Fruit fly (Drosophila melanogaster) whole organism, prepupa: ENCODE results near the gene Dhfr.

Experiments
- CG10631 ChIP-seq: fragments of 200-800 bp; sonication (Bioruptor generic); optimal IDR thresholded peaks from 2 replicates; lab custom pipeline; 2016; ENCODE audit warnings: missing biosample characterization, missing genetic modification characterization
- CG10669 ChIP-seq: fragments of 200-800 bp; sonication (Bioruptor generic); optimal IDR thresholded peaks from 3 replicates; lab custom pipeline; 2018; ENCODE audit warnings: missing biosample characterization, mild to moderate bottlenecking, missing genetic modification characterization, moderate library complexity
- CG11294 ChIP-seq: fragments of 200-800 bp; sonication (Bioruptor generic); IDR thresholded peaks from 2 replicates; pipeline ENCODE4 v1.3.6; 2022; ENCODE audit warnings: missing biosample characterization, missing genetic modification characterization
- CG11762 ChIP-seq: fragments of 200-800 bp; sonication (Bioruptor generic); optimal IDR thresholded peaks from 3 replicates; lab custom pipeline; 2016; ENCODE audit warnings: missing biosample characterization, missing genetic modification characterization; ENCODE audit not compliant: insufficient read depth
- CG11902 ChIP-seq: fragments of 200-800 bp; sonication (Bioruptor generic); optimal IDR thresholded peaks from 3 replicates; lab custom pipeline; 2016; ENCODE audit warnings: missing biosample characterization, missing genetic modification characterization
- CG15336 ChIP-seq: fragments of 200-800 bp; sonication (Bioruptor generic); IDR thresholded peaks from 2 replicates; pipeline ENCODE4 v1.3.6; 2022; ENCODE audit warnings: missing biosample characterization, missing genetic modification characterization
- CG1621 ChIP-seq: fragments of 200-800 bp; sonication (Bioruptor generic); optimal IDR thresholded peaks from 3 replicates; lab custom pipeline; 2018; ENCODE audit warnings: missing biosample characterization, mild to moderate bottlenecking, missing genetic modification characterization
- CG31627 ChIP-seq: fragments of 200-800 bp; sonication (Bioruptor generic); optimal IDR thresholded peaks from 3 replicates; lab custom pipeline; 2016; ENCODE audit warnings: missing biosample characterization, missing genetic modification characterization
- CG34406 ChIP-seq: fragments of 200-800 bp; sonication (Bioruptor generic); optimal IDR thresholded peaks from 3 replicates; lab custom pipeline; 2016; ENCODE audit warnings: missing biosample characterization, missing genetic modification characterization
- CG4318 ChIP-seq: fragments of 200-800 bp; sonication (Bioruptor generic); optimal IDR thresholded peaks from 3 replicates; lab custom pipeline; 2017; ENCODE audit warnings: missing biosample characterization, mild to moderate bottlenecking, missing genetic modification characterization
- CG6163 ChIP-seq: fragments of 200-800 bp; sonication (Bioruptor generic); IDR thresholded peaks from 3 replicates; pipeline ENCODE4 v1.3.6; 2022; ENCODE audit warnings: missing biosample characterization, missing genetic modification characterization
- CG6792 ChIP-seq: fragments of 200-800 bp; sonication (Bioruptor generic); optimal IDR thresholded peaks from 3 replicates; lab custom pipeline; 2016; ENCODE audit warnings: missing biosample characterization, missing genetic modification characterization
- CG6808 ChIP-seq: fragments of 200-800 bp; sonication (Bioruptor generic); optimal IDR thresholded peaks from 3 replicates; lab custom pipeline; 2017; ENCODE audit warnings: missing biosample characterization, missing genetic modification characterization, mild to moderate bottlenecking, moderate library complexity, missing genetic modification reagents
- CG6854 ChIP-seq: fragments of 200-800 bp; sonication (Bioruptor generic); optimal IDR thresholded peaks from 2 replicates; lab custom pipeline; 2017; ENCODE audit warnings: missing biosample characterization, mild to moderate bottlenecking, missing genetic modification characterization
- CG7368 ChIP-seq: fragments of 200-800 bp; sonication (Bioruptor generic); optimal IDR thresholded peaks from 3 replicates; lab custom pipeline; 2016; ENCODE audit warnings: missing biosample characterization, missing genetic modification characterization
- CG8119 ChIP-seq: fragments of 200-800 bp; sonication (Bioruptor generic); IDR thresholded peaks from 3 replicates; pipeline ENCODE4 v1.3.6; 2022; ENCODE audit warnings: missing biosample characterization, missing genetic modification characterization
- CG8319 ChIP-seq: fragments of 200-800 bp; sonication (Bioruptor generic); optimal IDR thresholded peaks from 3 replicates; lab custom pipeline; 2016; ENCODE audit warnings: missing biosample characterization, missing genetic modification characterization
- CG8632 ChIP-seq: fragments of 200-800 bp; sonication (Bioruptor generic); optimal IDR thresholded peaks from 3 replicates; lab custom pipeline; 2016; ENCODE audit warnings: missing biosample characterization, missing genetic modification characterization
- CG9139 ChIP-seq: fragments of 200-800 bp; sonication (Bioruptor generic); optimal IDR thresholded peaks from 3 replicates; lab custom pipeline; 2017; ENCODE audit warnings: missing biosample characterization, mild to moderate bottlenecking, missing genetic modification characterization
- Eip75B ChIP-seq: fragments of 200-800 bp; sonication (Bioruptor generic); optimal IDR thresholded peaks from 3 replicates; lab custom pipeline; 2016; ENCODE audit warnings: missing biosample characterization, missing genetic modification characterization
- Eip78C ChIP-seq: fragments of 200-800 bp; sonication (Bioruptor generic); peaks from one replicate; lab custom pipeline; 2016; ENCODE audit warnings: missing biosample characterization, missing genetic modification characterization
- Eip93F ChIP-seq: fragments of 200-800 bp; sonication (Bioruptor generic); optimal IDR thresholded peaks from 2 replicates; lab custom pipeline; 2016; ENCODE audit warnings: missing biosample characterization, mild to moderate bottlenecking, missing genetic modification characterization
- Gug ChIP-seq: fragments of 200-800 bp; sonication (Bioruptor generic); IDR thresholded peaks from 2 replicates; pipeline ENCODE4 v1.3.6; 2022; ENCODE audit warnings: missing biosample characterization, missing genetic modification characterization
- Hr38 ChIP-seq: sonication (Bioruptor generic); optimal IDR thresholded peaks from 2 replicates; lab custom pipeline; 2016; ENCODE audit warnings: missing biosample characterization, missing genetic modification characterization
- Hr4 ChIP-seq: fragments of 200-800 bp; sonication (Bioruptor generic); optimal IDR thresholded peaks from 3 replicates; lab custom pipeline; 2016; ENCODE audit warnings: missing biosample characterization, missing genetic modification characterization
- Lpt ChIP-seq: fragments of 200-800 bp; sonication (Bioruptor generic); optimal IDR thresholded peaks from 3 replicates; lab custom pipeline; 2016; ENCODE audit warnings: missing biosample characterization, missing genetic modification characterization
- Met ChIP-seq: fragments of 200-800 bp; sonication (Bioruptor generic); optimal IDR thresholded peaks from 3 replicates; lab custom pipeline; 2016; ENCODE audit warnings: missing biosample characterization, missing genetic modification characterization
- OdsH ChIP-seq: fragments of 200-800 bp; sonication (Bioruptor generic); optimal IDR thresholded peaks from 3 replicates; lab custom pipeline; 2016; ENCODE audit warnings: missing biosample characterization, missing genetic modification characterization
- Smox ChIP-seq: fragments of 200-800 bp; sonication (Bioruptor generic); optimal IDR thresholded peaks from 3 replicates; lab custom pipeline; 2016; ENCODE audit warnings: missing biosample characterization, missing genetic modification characterization
- Sox102F ChIP-seq: fragments of 200-800 bp; sonication (Bioruptor generic); optimal IDR thresholded peaks from 2 replicates; lab custom pipeline; 2016; ENCODE audit warnings: missing biosample characterization, mild to moderate bottlenecking, missing genetic modification characterization
- Sox14 ChIP-seq: fragments of 200-800 bp; sonication (Bioruptor generic); optimal IDR thresholded peaks from 3 replicates; lab custom pipeline; 2016; ENCODE audit warnings: missing biosample characterization, missing genetic modification characterization
- Sox15 ChIP-seq: fragments of 200-800 bp; sonication (Bioruptor generic); optimal IDR thresholded peaks from 3 replicates; lab custom pipeline; 2016; ENCODE audit warnings: missing biosample characterization, missing genetic modification characterization
- acj6 ChIP-seq: fragments of 200-800 bp; sonication (Bioruptor generic); optimal IDR thresholded peaks from 3 replicates; lab custom pipeline; 2016; ENCODE audit warnings: missing biosample characterization, missing genetic modification characterization
- cyc ChIP-seq: fragments of 200-800 bp; sonication (Bioruptor generic); optimal IDR thresholded peaks from 3 replicates; lab custom pipeline; 2016; ENCODE audit warnings: missing biosample characterization, missing genetic modification characterization
- dac ChIP-seq: fragments of 200-800 bp; sonication (Bioruptor generic); optimal IDR thresholded peaks from 2 replicates; lab custom pipeline; 2017; ENCODE audit warnings: missing biosample characterization, mild to moderate bottlenecking, missing genetic modification characterization
- dsx ChIP-seq: fragments of 200-800 bp; optimal IDR thresholded peaks from 3 replicates; lab custom pipeline; 2019; ENCODE audit warnings: missing biosample characterization, mild to moderate bottlenecking, missing genetic modification characterization, moderate library complexity; ENCODE audit not compliant: poor library complexity, severe bottlenecking
- eg ChIP-seq: fragments of 200-800 bp; sonication (Bioruptor generic); IDR thresholded peaks from 3 replicates; pipeline ENCODE4 v1.3.6; 2022; ENCODE audit warnings: missing biosample characterization, missing genetic modification characterization
- fd59A ChIP-seq: fragments of 200-800 bp; sonication (Bioruptor generic); optimal IDR thresholded peaks from 2 replicates; lab custom pipeline; 2017; ENCODE audit warnings: missing biosample characterization, mild to moderate bottlenecking, missing genetic modification characterization, missing genetic modification reagents
- fd85E ChIP-seq: fragments of 200-800 bp; sonication (Bioruptor generic); optimal IDR thresholded peaks from 3 replicates; lab custom pipeline; 2016; ENCODE audit warnings: missing biosample characterization, missing genetic modification characterization
- fkh ChIP-seq: fragments of 200-800 bp; sonication (Bioruptor generic); optimal IDR thresholded peaks from 3 replicates; lab custom pipeline; 2017; ENCODE audit warnings: missing biosample characterization, mild to moderate bottlenecking, missing genetic modification characterization, moderate library complexity
- lz ChIP-seq: fragments of 200-800 bp; sonication (Bioruptor generic); optimal IDR thresholded peaks from 3 replicates; lab custom pipeline; 2016; ENCODE audit warnings: missing biosample characterization, missing genetic modification characterization
- net ChIP-seq: fragments of 200-800 bp; sonication (Bioruptor generic); optimal IDR thresholded peaks from 3 replicates; lab custom pipeline; 2016; ENCODE audit warnings: missing biosample characterization, missing genetic modification characterization
- salr ChIP-seq, 2 experiments: fragments of 200-800 bp; sonication (Bioruptor generic); optimal IDR thresholded peaks; 3 replicates each; lab custom pipeline; 2016 to 2018; ENCODE audit warnings: missing biosample characterization in 2 of 2, missing genetic modification characterization in 2 of 2, mild to moderate bottlenecking in 1 of 2
- ss ChIP-seq, 2 experiments: fragments of 200-800 bp; sonication (Bioruptor generic); optimal IDR thresholded peaks; 2 replicates in 1 of 2; 3 replicates in 1 of 2; lab custom pipeline; 2017 to 2018; ENCODE audit warnings: mild to moderate bottlenecking in 2 of 2, missing biosample characterization in 2 of 2, missing genetic modification characterization in 2 of 2, moderate library complexity in 1 of 2
- svp ChIP-seq: fragments of 200-800 bp; sonication (Bioruptor generic); peaks from one replicate; lab custom pipeline; 2016; ENCODE audit warnings: missing biosample characterization, missing genetic modification characterization
- topi ChIP-seq: fragments of 200-800 bp; sonication (Bioruptor generic); optimal IDR thresholded peaks from 3 replicates; lab custom pipeline; 2016; ENCODE audit warnings: missing biosample characterization, missing genetic modification characterization
- vri ChIP-seq: fragments of 200-800 bp; sonication (Bioruptor generic); optimal IDR thresholded peaks from 3 replicates; lab custom pipeline; 2016; ENCODE audit warnings: missing biosample characterization, mild to moderate bottlenecking, missing genetic modification characterization

Dhfr gene

DNA sequence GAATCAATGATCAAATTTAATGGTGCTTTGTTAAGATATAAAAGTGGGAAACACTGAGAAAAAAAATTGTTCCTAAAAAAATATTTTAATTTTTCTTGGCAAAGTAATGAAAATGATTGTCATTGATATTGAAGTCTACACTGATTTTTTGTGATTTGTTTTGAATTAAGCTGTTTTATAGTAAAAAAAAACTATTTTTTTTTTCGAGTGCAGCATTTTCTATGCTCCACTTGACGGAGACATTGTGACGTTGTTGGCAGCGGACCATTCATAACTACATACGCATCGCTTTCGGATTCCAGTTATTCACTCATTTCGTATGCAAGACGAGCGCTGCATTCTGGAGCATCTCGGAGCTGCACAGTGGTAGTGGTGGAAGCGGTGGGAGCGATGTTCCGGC is 43.2 kb downstream of the Dhfr start (continued):
- TF ChIP-seq CG6163 (GFP tag; lab: Robert Waterston, UW), result peak; percentile 94
- TF ChIP-seq CG6854, result no peak
- TF ChIP-seq Sox15 (GFP tag; lab: Kevin White, UChicago), result no peak
- peak; percentile 55 for TF ChIP-seq CG34406 (GFP tag; lab: Kevin White, UChicago)
- TF ChIP-seq Gug, result peak; percentile 69
- TF ChIP-seq cyc, result peak; percentile 74
- peak; percentile 81 for TF ChIP-seq CG10669 (GFP tag; lab: Kevin White, UChicago)
- TF ChIP-seq lz, result peak; percentile 64
- peak; percentile 5 for TF ChIP-seq Sox14 (GFP tag; lab: Kevin White, UChicago)
- TF ChIP-seq CG8119 (GFP tag; lab: Robert Waterston, UW), result peak; percentile 92
- TF ChIP-seq ss (GFP tag; optimal IDR thresholded peaks at IDR 0.05; lab: Kevin White, UChicago), result peak; percentile 10 to 82
- peak; percentile 78 for TF ChIP-seq Met
- TF ChIP-seq CG11902 (GFP tag; lab: Kevin White, UChicago), result peak; percentile 59
- peak; percentile 87 for TF ChIP-seq eg (GFP tag; lab: Robert Waterston, UW)
- no peak for TF ChIP-seq CG9139
- peak; percentile 59 for TF ChIP-seq CG8632 (GFP tag; lab: Kevin White, UChicago)
- peak; percentile 9 for TF ChIP-seq CG8319
- peak; percentile 83 for TF ChIP-seq dsx (GFP tag; lab: Kevin White, UChicago)

DNA sequence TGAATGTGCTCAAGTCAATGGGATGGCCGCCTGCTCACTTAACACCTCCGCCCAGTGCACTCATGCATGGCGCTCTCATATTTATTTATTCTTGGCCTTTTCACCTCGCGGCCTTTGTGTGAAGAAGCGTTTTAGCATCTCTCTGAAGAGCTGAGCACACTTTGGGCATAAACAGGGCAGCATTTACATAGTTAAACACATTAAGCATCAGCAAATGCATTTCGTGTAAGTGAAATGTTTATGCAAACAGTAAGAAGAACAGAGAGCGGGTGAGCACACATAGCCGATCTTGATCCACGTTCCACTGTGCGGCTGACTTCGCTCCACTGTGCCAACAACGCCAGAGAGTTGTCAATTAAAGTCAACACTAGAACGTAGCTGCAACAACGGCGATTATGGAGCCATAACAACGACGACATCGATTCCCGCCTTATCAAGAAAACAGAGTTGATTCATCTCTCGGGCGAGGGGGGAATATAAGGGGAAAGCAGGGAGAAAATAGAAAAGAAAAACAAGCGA is 43.7 kb downstream of the Dhfr start:
- peak; percentile 20; the same call in 1 of the 2 replicates for TF ChIP-seq CG15336
- TF ChIP-seq Eip93F (GFP tag; lab: Kevin White, UChicago), result no peak
- TF ChIP-seq Sox14 (GFP tag; lab: Kevin White, UChicago), result peak; percentile 54
- no peak for TF ChIP-seq net (GFP tag; lab: Kevin White, UChicago)
- peak in 1 of 2 experiments; percentile 14 for TF ChIP-seq ss (GFP tag; optimal IDR thresholded peaks at IDR 0.05; lab: Kevin White, UChicago)
- TF ChIP-seq CG11762, result peak; percentile 17
- TF ChIP-seq CG6792, result peak; percentile 14
- TF ChIP-seq CG4318 (GFP tag; lab: Kevin White, UChicago), result peak; percentile 75
- no peak for TF ChIP-seq vri (GFP tag; lab: Kevin White, UChicago)
- peak; percentile 86 for TF ChIP-seq fkh
- TF ChIP-seq CG9139, result peak; percentile 29
- TF ChIP-seq OdsH (GFP tag; lab: Kevin White, UChicago), result peak; percentile 39
- peak; percentile 82 for TF ChIP-seq Eip78C (GFP tag; lab: Kevin White, UChicago)
- peak; percentile 34; the same call in 1 of the 2 replicates for TF ChIP-seq CG11294 (GFP tag; lab: Robert Waterston, UW)
- TF ChIP-seq CG7368 (GFP tag; lab: Kevin White, UChicago), result peak; percentile 42
- peak; percentile 32 for TF ChIP-seq CG11902 (GFP tag; lab: Kevin White, UChicago)
- peak; percentile 41 for TF ChIP-seq CG1621
- TF ChIP-seq cyc, result no peak
- TF ChIP-seq topi (GFP tag; lab: Kevin White, UChicago), result no peak
- peak; percentile 33 for TF ChIP-seq dac
- peak; percentile 29 for TF ChIP-seq Lpt (GFP tag; lab: Kevin White, UChicago)
- TF ChIP-seq CG8319, result no peak
- TF ChIP-seq Hr4, result no peak
- TF ChIP-seq CG6163 (GFP tag; lab: Robert Waterston, UW), result 0 out of 3 replicates have a peak, but pooled peaks have one; percentile 65
- peak; percentile 54 for TF ChIP-seq svp (GFP tag; lab: Kevin White, UChicago)
- peak; percentile 57 for TF ChIP-seq fd59A (GFP tag; lab: Kevin White, UChicago)
- no peak for TF ChIP-seq CG6854
- TF ChIP-seq eg (GFP tag; lab: Robert Waterston, UW), result 0 out of 3 replicates have a peak, but pooled peaks have one; percentile 34
- peak; percentile 35 for TF ChIP-seq acj6 (GFP tag; lab: Kevin White, UChicago)
- TF ChIP-seq Met, result no peak
- peak; percentile 40 for TF ChIP-seq Sox15 (GFP tag; lab: Kevin White, UChicago)
- no peak for TF ChIP-seq CG8632 (GFP tag; lab: Kevin White, UChicago)
- no peak for TF ChIP-seq CG10631 (GFP tag; lab: Kevin White, UChicago)
- no peak for TF ChIP-seq Hr38 (GFP tag; lab: Kevin White, UChicago)
- peak; percentile 54 for TF ChIP-seq fd85E
- no peak for TF ChIP-seq lz
- TF ChIP-seq Gug, result peak; percentile 37; the same call in 1 of the 2 replicates
- no peak for TF ChIP-seq CG34406 (GFP tag; lab: Kevin White, UChicago)
- no peak for TF ChIP-seq Eip75B (GFP tag; lab: Kevin White, UChicago)
- no peak for TF ChIP-seq CG31627 (GFP tag; lab: Kevin White, UChicago)
- peak; percentile 37 to 43 for TF ChIP-seq salr (GFP tag; optimal IDR thresholded peaks at IDR 0.05; lab: Kevin White, UChicago)
- no peak for TF ChIP-seq Smox (GFP tag; lab: Kevin White, UChicago)
- TF ChIP-seq Sox102F, result no peak
- TF ChIP-seq CG6808 (GFP tag; lab: Kevin White, UChicago), result peak; percentile 35
